Worm (Caenorhabditis elegans) whole organism, early embryonic: Measurements from ENCODE around the gene C04C11.25.

Source experiments
- B0310.2 ChIP-seq: sonication (generic microtip); optimal IDR thresholded peaks from 2 replicates; lab custom pipeline; 2016; ENCODE audit warnings: mild to moderate bottlenecking, missing genetic modification characterization, missing compliant biosample characterization
- F13C5.2 ChIP-seq: sonication (generic microtip); optimal IDR thresholded peaks from 2 replicates; lab custom pipeline; 2017; ENCODE audit warnings: mild to moderate bottlenecking, missing genetic modification characterization, inconsistent platforms, missing compliant biosample characterization
- aly-1 ChIP-seq: sonication (generic microtip); optimal IDR thresholded peaks from 2 replicates; lab custom pipeline; 2016; ENCODE audit warnings: missing genetic modification characterization, missing compliant biosample characterization
- ama-1 ChIP-seq: fragments of 150-350 bp; optimal IDR thresholded peaks from 2 replicates; lab custom pipeline; 2014
- ets-7 ChIP-seq: sonication (generic microtip); optimal IDR thresholded peaks from 2 replicates; lab custom pipeline; 2016; ENCODE audit warnings: missing genotype, missing genetic modification characterization, missing compliant biosample characterization
- flt-1 ChIP-seq: fragments of 200-800 bp; sonication (Bioruptor generic); IDR thresholded peaks from 2 replicates; pipeline ENCODE4 v1.3.6; 2022; ENCODE audit warnings: missing genetic modification characterization, missing compliant biosample characterization
- hmg-4 ChIP-seq: fragments of 200-800 bp; sonication (Bioruptor generic); optimal IDR thresholded peaks from 2 replicates; lab custom pipeline; 2018; ENCODE audit warnings: mild to moderate bottlenecking, missing genetic modification characterization, missing compliant biosample characterization
- pes-1 ChIP-seq: fragments of 200-800 bp; sonication (Bioruptor generic); IDR thresholded peaks from 2 replicates; pipeline ENCODE4 v1.3.6; 2022; ENCODE audit warnings: missing genetic modification reagents, missing genetic modification characterization, missing compliant biosample characterization
- scrt-1 ChIP-seq: fragments of 200-800 bp; sonication (Bioruptor generic); IDR thresholded peaks from 2 replicates; pipeline ENCODE4 v1.3.6; 2022; ENCODE audit warnings: missing genetic modification characterization, missing compliant biosample characterization
- tbx-11 ChIP-seq: fragments of 200-800 bp; sonication (Bioruptor generic); IDR thresholded peaks from 2 replicates; pipeline ENCODE4 v1.3.6; 2022; ENCODE audit warnings: missing genetic modification characterization, missing compliant biosample characterization
- tbx-37 ChIP-seq: fragments of 200-800 bp; sonication (Bioruptor generic); conservative IDR thresholded peaks from 2 replicates; pipeline ENCODE4 v1.3.6; 2022; ENCODE audit warnings: missing genetic modification reagents, missing genetic modification characterization, missing compliant biosample characterization
- tra-4 ChIP-seq: sonication (generic microtip); optimal IDR thresholded peaks from 2 replicates; lab custom pipeline; 2017; ENCODE audit warnings: missing genetic modification characterization, missing compliant biosample characterization

DNA sequence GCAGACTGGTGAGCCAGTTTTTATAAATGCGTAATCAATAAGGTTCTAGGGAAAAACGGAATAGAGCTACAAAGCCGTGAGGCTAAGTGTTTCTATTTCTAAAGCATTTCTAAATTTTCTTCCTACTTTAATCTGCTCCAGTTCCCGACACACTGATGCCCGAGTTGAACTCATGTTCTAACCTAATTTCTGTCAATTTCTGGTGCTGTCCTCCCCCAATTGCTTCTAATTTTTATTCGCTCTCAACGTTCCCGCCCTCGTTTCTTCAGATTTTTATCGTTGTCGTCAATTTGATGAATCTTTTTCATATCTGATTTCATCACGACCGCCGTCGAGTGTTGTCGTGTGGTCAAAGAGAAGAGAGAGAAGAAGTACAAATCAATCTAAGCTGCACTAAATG is 14.6 kb upstream of the C04C11.25 start:
- TF ChIP-seq ets-7 (tag; lab: Kevin White, UChicago) (no peak), pes-1 (GFP tag; lab: Robert Waterston, UW) (no peak), flt-1 (no peak), hmg-4 (GFP tag; lab: Kevin White, UChicago) (no peak), ama-1 (no peak), scrt-1 (GFP tag; lab: Robert Waterston, UW) (no peak), B0310.2 (tag; lab: Kevin White, UChicago) (no peak), aly-1 (tag; lab: Kevin White, UChicago) (no peak), tra-4 (tag; lab: Kevin White, UChicago) (no peak), F13C5.2 (tag; lab: Kevin White, UChicago) (no peak), tbx-37 (GFP tag; lab: Robert Waterston, UW) (no peak), tbx-11 (GFP tag; lab: Robert Waterston, UW) (no peak)
